Worm (Caenorhabditis elegans): ENCODE data around the gene acds-10.

ce11 chrV:5760132-5760531 lies 12.5 kb downstream of the acds-10 start, which contains the start of gene C53A3.1:
- TF ChIP-seq ces-1 (GFP tag; optimal IDR thresholded peaks at IDR 0.05) (no peak), ama-1 (optimal IDR thresholded peaks at IDR 0.05) (no peak), egl-27 (tag; optimal IDR thresholded peaks at IDR 0.05) (no peak), nhr-25 (tag; optimal IDR thresholded peaks at IDR 0.05; ENCODE audit: borderline replicate concordance, insufficient read depth) (no peak), Y75B8A.6 (GFP tag; IDR thresholded peaks at IDR 0.05) (no peak), aha-1 (tag) (no peak), ceh-44 (GFP tag; IDR thresholded peaks at IDR 0.05) (no peak), dmd-9 (GFP tag; IDR thresholded peaks at IDR 0.05) (no peak), pha-4 (GFP tag; IDR thresholded peaks at IDR 0.05) (no peak), pha-4 (tag; optimal IDR thresholded peaks at IDR 0.05) (no peak), ztf-11 (tag; optimal IDR thresholded peaks at IDR 0.05) (no peak), skn-1 (tag; optimal IDR thresholded peaks at IDR 0.05) (no peak)
